Worm (Caenorhabditis elegans): ENCODE measurements around the gene tag-275.

Gene tag-275

ce11 chrX:6180293-6180692 lies 29.9 kb upstream of the tag-275 start, which contains the start of gene T13C5.7:
TSS of gene T13C5.7 (plus strand) at chrX:6180593.
- TF ChIP-seq dve-1 (tag; optimal IDR thresholded peaks at IDR 0.05) (no peak), syd-9 (tag; optimal IDR thresholded peaks at IDR 0.05) (no peak), ahr-1 (tag; optimal IDR thresholded peaks at IDR 0.05) (no peak), nhr-232 (tag; optimal IDR thresholded peaks at IDR 0.05) (no peak), ceh-9 (tag; optimal IDR thresholded peaks at IDR 0.05) (no peak), ttx-3 (tag; optimal IDR thresholded peaks at IDR 0.05) (no peak), F13H6.1 (tag; optimal IDR thresholded peaks at IDR 0.05) (no peak), ama-1 (optimal IDR thresholded peaks at IDR 0.05) (no peak), npax-4 (tag; optimal IDR thresholded peaks at IDR 0.05) (no peak), ceh-45 (GFP tag; IDR thresholded peaks at IDR 0.05) (no peak), eyg-1 (tag; optimal IDR thresholded peaks at IDR 0.05) (no peak), hlh-8 (tag; optimal IDR thresholded peaks at IDR 0.05) (no peak), ceh-6 (GFP tag; optimal IDR thresholded peaks at IDR 0.05) (no peak), ceh-31 (tag; optimal IDR thresholded peaks at IDR 0.05) (no peak), lin-11 (tag; optimal IDR thresholded peaks at IDR 0.05) (no peak), sox-2 (GFP tag; IDR thresholded peaks at IDR 0.05) (no peak), hlh-6 (tag; optimal IDR thresholded peaks at IDR 0.05) (no peak), K09A11.1 (tag; optimal IDR thresholded peaks at IDR 0.05; ENCODE audit: insufficient read depth) (no peak), elt-4 (tag; optimal IDR thresholded peaks at IDR 0.05) (no peak), Y22D7AL.16 (tag; optimal IDR thresholded peaks at IDR 0.05) (no peak)

- no peak for TF ChIP-seq eyg-1 (tag; optimal IDR thresholded peaks at IDR 0.05)
- TF ChIP-seq nhr-232 (tag; optimal IDR thresholded peaks at IDR 0.05) = no peak
- TF ChIP-seq ztf-16 (tag; optimal IDR thresholded peaks at IDR 0.05) = no peak
- TF ChIP-seq ttx-3 (tag; optimal IDR thresholded peaks at IDR 0.05) = no peak
- TF ChIP-seq sdc-2 (tag; optimal IDR thresholded peaks at IDR 0.05) = no peak
- no peak for TF ChIP-seq sox-4 (tag; optimal IDR thresholded peaks at IDR 0.05)
- TF ChIP-seq unc-3 (GFP tag; conservative IDR thresholded peaks at IDR 0.05) = no peak
- TF ChIP-seq unc-3 (tag; optimal IDR thresholded peaks at IDR 0.05) = no peak
- no peak for TF ChIP-seq Y22D7AL.16 (tag; optimal IDR thresholded peaks at IDR 0.05)
- no peak for TF ChIP-seq madf-2 (tag; optimal IDR thresholded peaks at IDR 0.05)
- no peak for TF ChIP-seq F13H6.1 (tag; optimal IDR thresholded peaks at IDR 0.05)
- TF ChIP-seq tbx-2 (tag; optimal IDR thresholded peaks at IDR 0.05) = no peak
- TF ChIP-seq ceh-2 (tag; optimal IDR thresholded peaks at IDR 0.05) = no peak
- no peak for TF ChIP-seq fax-1 (tag; optimal IDR thresholded peaks at IDR 0.05)
- TF ChIP-seq ceh-31 (tag; optimal IDR thresholded peaks at IDR 0.05) = no peak
- TF ChIP-seq ceh-45 (GFP tag; IDR thresholded peaks at IDR 0.05) = no peak
- no peak for TF ChIP-seq odd-2 (tag; optimal IDR thresholded peaks at IDR 0.05)
- TF ChIP-seq zip-5 (tag; optimal IDR thresholded peaks at IDR 0.05) = no peak
- no peak for TF ChIP-seq rnt-1 (tag; optimal IDR thresholded peaks at IDR 0.05)
- TF ChIP-seq npax-4 (tag; optimal IDR thresholded peaks at IDR 0.05) = no peak
- TF ChIP-seq T23F11.4 (GFP tag; optimal IDR thresholded peaks at IDR 0.05) = no peak
These were observed 28.6 kb upstream of the tag-275 start for ce11 chrX:6178989-6179388.

ce11 chrX:6177944-6178566 lies 27.7 kb upstream of the tag-275 start, which contains the start of the genes T25B2.4 and T13C5.3:
TSS of gene T25B2.4 (plus strand) at chrX:6178244.
TSS of gene T13C5.3 (plus strand) at chrX:6178516.
- no peak for TF ChIP-seq ref-2 (tag; optimal IDR thresholded peaks at IDR 0.05)
- no peak for TF ChIP-seq fkh-10 (GFP tag; optimal IDR thresholded peaks at IDR 0.05)
- no peak for TF ChIP-seq hlh-8 (tag; optimal IDR thresholded peaks at IDR 0.05)
- no peak for TF ChIP-seq mec-3 (tag; optimal IDR thresholded peaks at IDR 0.05; ENCODE audit: borderline replicate concordance)
- TF ChIP-seq ceh-22 (tag; optimal IDR thresholded peaks at IDR 0.05) = no peak
- no peak for TF ChIP-seq hlh-15 (tag; optimal IDR thresholded peaks at IDR 0.05)
- no peak for TF ChIP-seq pax-1 (tag; optimal IDR thresholded peaks at IDR 0.05)
- no peak for TF ChIP-seq ttx-3 (tag; optimal IDR thresholded peaks at IDR 0.05)
- no peak for TF ChIP-seq unc-55 (GFP tag; optimal IDR thresholded peaks at IDR 0.05)
- TF ChIP-seq eyg-1 (tag; optimal IDR thresholded peaks at IDR 0.05) = no peak

Data from whole organism, late embryonic.